Worm (Caenorhabditis elegans): ENCODE results near the gene C14C10.5.

ce11 chrV:12634050-12634449 is 34.1 kb downstream of the C14C10.5 start:
- TF ChIP-seq ceh-9 (tag; optimal IDR thresholded peaks at IDR 0.05) (no peak), ama-1 (optimal IDR thresholded peaks at IDR 0.05) (no peak), nhr-11 (tag; optimal IDR thresholded peaks at IDR 0.05) (no peak), tbx-2 (tag; optimal IDR thresholded peaks at IDR 0.05) (no peak), dmd-4 (tag; optimal IDR thresholded peaks at IDR 0.05; ENCODE audit: borderline replicate concordance) (no peak), fkh-10 (GFP tag; optimal IDR thresholded peaks at IDR 0.05) (no peak), fax-1 (tag; optimal IDR thresholded peaks at IDR 0.05) (no peak), pha-2 (tag; optimal IDR thresholded peaks at IDR 0.05) (no peak), sox-4 (tag; optimal IDR thresholded peaks at IDR 0.05) (no peak), mec-3 (tag; optimal IDR thresholded peaks at IDR 0.05; ENCODE audit: borderline replicate concordance) (no peak)

Measured in whole organism, late embryonic.